Worm (Caenorhabditis elegans): ENCODE results near the gene ZK666.14.

Gene ZK666.14

DNA sequence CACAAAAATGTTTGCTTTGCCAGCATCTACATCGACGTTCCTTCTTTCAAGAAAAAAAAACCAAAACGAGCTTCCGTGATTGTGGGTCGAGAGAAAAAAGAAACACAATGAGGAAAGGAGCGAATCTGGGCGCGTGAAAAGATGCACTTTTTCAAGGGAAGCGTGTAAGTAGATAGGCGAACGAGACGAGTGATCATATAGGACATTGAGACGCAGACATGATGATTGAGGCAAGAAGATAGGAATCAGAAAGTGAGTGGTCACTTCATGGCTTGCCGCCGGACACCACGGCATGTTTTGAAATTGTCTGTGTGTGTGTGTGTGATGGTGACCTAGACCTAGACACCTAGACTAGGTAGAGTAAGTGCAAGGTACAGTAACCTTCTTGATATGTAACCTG is 7.0 kb downstream of the ZK666.14 start:
- peak; percentile 22 for TF ChIP-seq ceh-18 (tag; optimal IDR thresholded peaks at IDR 0.05)
- peak; percentile 44 for TF ChIP-seq rnt-1 (tag; optimal IDR thresholded peaks at IDR 0.05)
- TF ChIP-seq F13H6.1 (tag; optimal IDR thresholded peaks at IDR 0.05) = peak; percentile 3
- TF ChIP-seq nfya-1 (tag; optimal IDR thresholded peaks at IDR 0.05) = peak; percentile 25
- TF ChIP-seq C08G9.2 (tag; optimal IDR thresholded peaks at IDR 0.05) = no peak
- TF ChIP-seq gmeb-2 (tag; optimal IDR thresholded peaks at IDR 0.05) = no peak
- TF ChIP-seq ceh-31 (tag; optimal IDR thresholded peaks at IDR 0.05) = peak; percentile 28

DNA sequence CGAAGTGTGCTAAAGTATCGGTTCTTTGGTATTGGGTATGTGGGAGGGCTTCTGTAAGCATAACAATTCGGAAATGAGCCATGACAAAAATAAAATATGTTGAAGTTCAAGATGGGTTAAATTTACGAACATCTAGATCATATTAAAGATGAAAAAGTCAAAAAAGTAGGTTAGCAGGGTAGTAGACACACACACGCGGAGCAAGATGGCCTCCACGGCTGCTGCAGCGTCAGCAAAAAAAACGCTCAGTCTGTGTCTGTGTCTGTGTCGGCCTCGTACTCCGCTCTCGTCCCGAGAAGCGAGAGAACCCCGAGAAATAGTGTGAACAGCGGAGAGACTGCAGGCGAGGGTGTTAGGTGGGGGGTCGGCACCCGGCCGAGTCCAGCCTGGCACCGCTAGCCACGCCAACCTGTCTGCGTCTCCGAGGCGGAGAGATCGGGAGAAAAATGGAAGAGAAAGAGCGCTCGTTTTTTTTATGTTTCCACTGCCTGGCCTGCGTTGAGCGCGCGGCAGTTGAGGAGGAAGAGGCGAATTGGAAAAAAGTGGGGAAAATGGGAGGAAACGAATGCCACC is 8.0 kb downstream of the ZK666.14 start, which contains the start of gene myrf-1:
myrf-1 (minus strand) TSS at position 51 of the 573 bp plus-strand sequence.
- TF ChIP-seq tbx-7 (tag; optimal IDR thresholded peaks at IDR 0.05) (peak; percentile 35), syd-9 (tag; optimal IDR thresholded peaks at IDR 0.05) (peak; percentile 70), ceh-22 (tag; optimal IDR thresholded peaks at IDR 0.05) (no peak), ceh-48 (tag; optimal IDR thresholded peaks at IDR 0.05) (no peak), hlh-15 (tag; optimal IDR thresholded peaks at IDR 0.05) (no peak), madf-2 (tag; optimal IDR thresholded peaks at IDR 0.05) (peak; percentile 6), ttx-3 (tag; optimal IDR thresholded peaks at IDR 0.05) (no peak), ceh-9 (tag; optimal IDR thresholded peaks at IDR 0.05) (no peak), pha-4 (tag; optimal IDR thresholded peaks at IDR 0.05) (no peak), tbx-2 (tag; optimal IDR thresholded peaks at IDR 0.05) (peak; percentile 94), pha-2 (tag; optimal IDR thresholded peaks at IDR 0.05) (no peak), sox-2 (GFP tag; IDR thresholded peaks at IDR 0.05) (no peak), gmeb-2 (tag; optimal IDR thresholded peaks at IDR 0.05) (no peak), ceh-34 (tag; optimal IDR thresholded peaks at IDR 0.05) (peak; percentile 86), ceh-19 (GFP tag; optimal IDR thresholded peaks at IDR 0.05) (peak; percentile 58), hlh-6 (tag; optimal IDR thresholded peaks at IDR 0.05) (no peak), elt-2 (tag; optimal IDR thresholded peaks at IDR 0.05) (peak; percentile 17), ztf-16 (tag; optimal IDR thresholded peaks at IDR 0.05) (no peak), unc-3 (GFP tag; conservative IDR thresholded peaks at IDR 0.05) (no peak), unc-3 (tag; optimal IDR thresholded peaks at IDR 0.05) (no peak), ahr-1 (tag; optimal IDR thresholded peaks at IDR 0.05) (no peak), ceh-6 (GFP tag; optimal IDR thresholded peaks at IDR 0.05) (peak; percentile 21), ceh-31 (tag; optimal IDR thresholded peaks at IDR 0.05) (peak; percentile 88), T23F11.4 (GFP tag; optimal IDR thresholded peaks at IDR 0.05) (no peak), odd-2 (tag; optimal IDR thresholded peaks at IDR 0.05) (no peak), nhr-232 (tag; optimal IDR thresholded peaks at IDR 0.05) (peak; percentile 40), dve-1 (tag; optimal IDR thresholded peaks at IDR 0.05) (peak; percentile 18), C38D4.7 (GFP tag; optimal IDR thresholded peaks at IDR 0.05) (no peak), fax-1 (tag; optimal IDR thresholded peaks at IDR 0.05) (peak; percentile 37), K09A11.1 (tag; optimal IDR thresholded peaks at IDR 0.05; ENCODE audit: insufficient read depth) (peak; percentile 63), unc-86 (tag; optimal IDR thresholded peaks at IDR 0.05) (peak; percentile 36), che-1 (tag; optimal IDR thresholded peaks at IDR 0.05) (peak; percentile 27), unc-55 (GFP tag; optimal IDR thresholded peaks at IDR 0.05) (peak; percentile 15), unc-42 (tag; optimal IDR thresholded peaks at IDR 0.05) (peak; percentile 70), ceh-24 (tag; optimal IDR thresholded peaks at IDR 0.05) (no peak), lim-6 (tag; optimal IDR thresholded peaks at IDR 0.05) (no peak), Y22D7AL.16 (tag; optimal IDR thresholded peaks at IDR 0.05) (no peak), fkh-6 (tag; optimal IDR thresholded peaks at IDR 0.05) (peak; percentile 59), pat-9 (tag; optimal IDR thresholded peaks at IDR 0.05) (no peak), rnt-1 (tag; optimal IDR thresholded peaks at IDR 0.05) (peak; percentile 35), zip-5 (tag; optimal IDR thresholded peaks at IDR 0.05) (no peak), npax-4 (tag; optimal IDR thresholded peaks at IDR 0.05) (no peak), hlh-13 (GFP tag; optimal IDR thresholded peaks at IDR 0.05) (no peak), pax-1 (tag; optimal IDR thresholded peaks at IDR 0.05) (no peak), C08G9.2 (tag; optimal IDR thresholded peaks at IDR 0.05) (peak; percentile 77), eyg-1 (tag; optimal IDR thresholded peaks at IDR 0.05) (no peak), ceh-30 (tag; optimal IDR thresholded peaks at IDR 0.05) (no peak), ets-4 (tag; optimal IDR thresholded peaks at IDR 0.05) (peak; percentile 56)

All from whole organism, late embryonic.